Worm (Caenorhabditis elegans): ENCODE results near the gene R01B10.2.

Gene R01B10.2

DNA sequence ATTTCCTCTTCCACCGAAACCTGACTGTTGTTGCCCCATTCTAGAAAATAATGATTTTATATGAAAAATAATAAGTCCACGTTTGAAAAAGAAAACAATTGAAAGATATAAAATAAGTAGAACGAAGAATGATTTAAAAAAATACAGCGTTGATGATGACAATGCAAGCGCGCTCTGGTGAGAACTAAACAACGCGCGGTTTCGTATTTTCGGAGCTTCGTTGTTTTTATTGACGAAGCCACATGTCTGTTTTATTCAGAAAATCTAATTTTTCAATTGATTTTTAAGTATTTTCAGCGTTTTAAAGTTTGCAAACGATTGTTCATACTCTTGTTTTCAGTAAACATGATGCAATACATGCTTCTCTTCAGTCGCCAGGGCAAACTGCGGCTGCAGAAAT, 23.6 kb downstream of the R01B10.2 start, which contains the start of the genes rpt-2 and aps-1 (continued):
- no peak for TF ChIP-seq ceh-19 (GFP tag; optimal IDR thresholded peaks at IDR 0.05)
- TF ChIP-seq rnt-1 (tag; optimal IDR thresholded peaks at IDR 0.05) = no peak
- TF ChIP-seq K09A11.1 (tag; optimal IDR thresholded peaks at IDR 0.05; ENCODE audit: insufficient read depth) = peak; percentile 34
- no peak for TF ChIP-seq C08G9.2 (tag; optimal IDR thresholded peaks at IDR 0.05)
- no peak for TF ChIP-seq hlh-13 (GFP tag; optimal IDR thresholded peaks at IDR 0.05)
- peak; percentile 38 for TF ChIP-seq elt-2 (tag; optimal IDR thresholded peaks at IDR 0.05)
- no peak for TF ChIP-seq npax-4 (tag; optimal IDR thresholded peaks at IDR 0.05)
- no peak for TF ChIP-seq pha-2 (tag; optimal IDR thresholded peaks at IDR 0.05)
- peak; percentile 27 for TF ChIP-seq tbx-2 (tag; optimal IDR thresholded peaks at IDR 0.05)
- no peak for TF ChIP-seq ztf-16 (tag; optimal IDR thresholded peaks at IDR 0.05)
- TF ChIP-seq pqm-1 (tag; optimal IDR thresholded peaks at IDR 0.05) = no peak
- TF ChIP-seq ceh-22 (tag; optimal IDR thresholded peaks at IDR 0.05) = no peak
- TF ChIP-seq zip-5 (tag; optimal IDR thresholded peaks at IDR 0.05) = no peak
- TF ChIP-seq fax-1 (tag; optimal IDR thresholded peaks at IDR 0.05) = no peak
- no peak for TF ChIP-seq sox-4 (tag; optimal IDR thresholded peaks at IDR 0.05)

DNA sequence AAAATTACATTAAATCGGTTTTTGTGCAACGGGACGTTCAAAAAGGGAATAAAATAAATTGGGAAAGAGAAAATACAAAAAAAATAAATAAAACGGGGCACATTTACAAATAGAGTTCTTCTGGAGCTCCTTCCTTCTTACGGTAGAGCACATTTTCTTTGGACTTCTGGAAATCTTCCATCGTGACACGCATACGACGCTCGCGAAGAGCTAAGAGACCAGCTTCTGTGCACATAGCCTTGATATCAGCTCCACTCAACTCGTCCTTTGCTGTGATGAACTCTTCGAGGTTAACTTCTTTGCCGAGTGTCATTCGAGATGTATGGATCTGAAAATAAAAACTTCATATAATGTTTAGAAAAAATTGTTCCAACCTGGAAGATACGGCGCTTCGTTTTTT, 25.2 kb downstream of the R01B10.2 start:
- TF ChIP-seq dmd-4 (tag; optimal IDR thresholded peaks at IDR 0.05; ENCODE audit: borderline replicate concordance) (no peak), ceh-22 (tag; optimal IDR thresholded peaks at IDR 0.05) (no peak)

DNA sequence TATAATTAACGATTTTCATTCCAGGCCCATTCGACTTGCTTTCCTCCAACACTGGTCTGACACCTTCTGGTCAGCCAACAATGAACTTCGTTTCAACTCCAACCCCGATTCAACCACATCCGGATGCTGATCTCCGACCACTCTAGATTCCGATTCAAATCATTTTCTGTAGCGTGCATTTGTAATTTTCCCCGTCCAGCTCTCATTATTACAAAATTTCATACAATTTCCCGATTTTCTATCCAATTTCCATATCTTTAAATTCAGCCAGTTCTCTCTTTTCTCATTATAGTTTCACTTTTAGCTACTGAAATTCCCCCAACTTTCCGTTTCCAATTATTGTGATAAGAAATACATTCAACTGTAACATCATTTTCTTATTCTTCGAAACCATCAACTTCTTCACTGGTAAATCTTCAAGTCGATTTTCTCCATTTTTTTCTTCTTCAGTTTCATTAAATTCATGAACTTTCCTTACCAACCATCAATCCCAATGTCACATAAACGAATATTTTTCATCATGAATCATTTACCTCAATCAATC, 25.7 kb downstream of the R01B10.2 start:
- no peak for TF ChIP-seq ceh-22 (tag; optimal IDR thresholded peaks at IDR 0.05)
- no peak for TF ChIP-seq ets-4 (tag; optimal IDR thresholded peaks at IDR 0.05)

DNA sequence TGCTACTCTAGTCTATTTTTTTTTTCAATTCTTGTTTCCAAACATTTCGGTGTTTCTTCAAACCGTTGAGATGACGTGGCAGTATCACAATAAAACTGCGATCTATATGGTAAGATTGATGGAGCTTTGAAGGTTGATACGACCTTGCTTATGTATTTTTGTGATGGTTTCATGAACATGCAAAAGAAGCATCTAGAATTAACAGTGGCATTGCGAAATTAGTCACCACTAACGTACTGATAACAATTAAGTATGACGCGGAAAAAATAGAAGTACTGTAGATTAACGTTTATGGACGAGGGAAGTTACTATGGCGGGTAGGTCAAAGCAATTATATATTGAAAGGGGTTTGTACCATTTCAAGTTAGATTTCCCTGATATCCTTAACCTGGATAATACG, 28.9 kb downstream of the R01B10.2 start:
- TF ChIP-seq pat-9 (tag; optimal IDR thresholded peaks at IDR 0.05) = no peak
- no peak for TF ChIP-seq ahr-1 (tag; optimal IDR thresholded peaks at IDR 0.05)

DNA sequence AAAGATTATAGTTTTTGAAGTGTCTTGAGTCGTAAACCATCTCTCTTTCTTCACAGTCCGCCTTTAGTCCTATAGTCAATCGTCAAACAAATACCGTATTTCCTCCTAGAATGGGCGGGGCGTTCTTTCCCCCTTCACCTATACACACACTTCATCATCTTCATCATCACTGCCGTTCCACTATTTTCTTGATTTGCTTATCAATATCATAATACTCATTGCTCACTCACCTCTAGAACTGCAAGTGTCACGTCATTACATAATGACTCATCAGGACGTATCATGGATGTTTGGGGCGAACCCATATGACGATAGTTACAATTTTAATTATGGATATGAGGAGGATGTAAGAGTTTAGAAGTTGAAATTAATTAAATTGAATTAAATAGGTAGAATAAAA, 30.6 kb downstream of the R01B10.2 start:
- TF ChIP-seq ets-4 (tag; optimal IDR thresholded peaks at IDR 0.05) (no peak), ceh-24 (tag; optimal IDR thresholded peaks at IDR 0.05) (no peak), ceh-22 (tag; optimal IDR thresholded peaks at IDR 0.05) (no peak), pros-1 (tag; optimal IDR thresholded peaks at IDR 0.05) (no peak), nfya-1 (tag; optimal IDR thresholded peaks at IDR 0.05) (no peak), lim-6 (tag; optimal IDR thresholded peaks at IDR 0.05) (no peak), hlh-6 (tag; optimal IDR thresholded peaks at IDR 0.05) (no peak), npax-4 (tag; optimal IDR thresholded peaks at IDR 0.05) (no peak), ceh-31 (tag; optimal IDR thresholded peaks at IDR 0.05) (no peak), tbx-7 (tag; optimal IDR thresholded peaks at IDR 0.05) (no peak), ref-2 (tag; optimal IDR thresholded peaks at IDR 0.05) (no peak)

DNA sequence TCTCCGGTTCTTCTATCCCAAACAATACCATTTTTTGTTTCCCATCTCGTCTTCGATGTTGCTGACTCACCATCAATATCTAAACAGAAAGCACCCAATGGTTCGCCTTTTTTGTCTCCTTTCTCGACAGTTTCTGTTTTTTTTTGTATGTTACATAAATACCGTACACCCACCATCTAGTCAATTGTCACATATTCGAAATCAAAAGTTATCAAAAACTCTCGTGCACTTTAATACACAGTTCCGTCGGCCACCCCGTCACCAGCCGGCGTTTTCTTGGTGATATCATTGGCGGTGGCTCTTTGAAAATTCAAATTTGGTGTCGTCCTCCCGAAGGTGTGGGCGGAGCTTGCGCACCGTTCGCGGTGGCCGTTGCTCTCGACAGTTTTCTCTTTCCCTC, 33.3 kb downstream of the R01B10.2 start:
- no peak for TF ChIP-seq pqm-1 (tag; optimal IDR thresholded peaks at IDR 0.05)
- no peak for TF ChIP-seq ama-1 (optimal IDR thresholded peaks at IDR 0.05)
- no peak for TF ChIP-seq rnt-1 (tag; optimal IDR thresholded peaks at IDR 0.05)
- TF ChIP-seq ceh-9 (tag; optimal IDR thresholded peaks at IDR 0.05) = no peak
- no peak for TF ChIP-seq dve-1 (tag; optimal IDR thresholded peaks at IDR 0.05)
- no peak for TF ChIP-seq fax-1 (tag; optimal IDR thresholded peaks at IDR 0.05)

DNA sequence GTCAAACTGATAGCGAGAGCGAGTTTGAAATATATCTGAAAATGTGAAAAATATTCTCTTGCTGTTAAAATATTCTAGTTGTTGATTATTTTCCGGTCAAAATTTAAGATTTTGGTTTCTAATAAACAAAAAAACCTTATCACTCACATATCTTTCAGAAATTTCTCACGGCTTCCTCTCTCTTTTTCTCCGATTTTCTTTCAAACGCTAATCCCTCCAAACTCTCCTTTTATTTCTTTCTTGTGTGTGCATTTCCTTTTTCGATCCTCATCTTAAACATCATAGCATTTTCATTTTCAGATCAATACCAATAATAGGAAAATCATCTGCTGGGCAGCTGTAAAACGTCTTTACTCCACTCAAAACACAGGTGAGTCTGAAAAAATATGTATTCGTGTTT, 38.0 kb downstream of the R01B10.2 start, which contains the start of gene fos-1:
fos-1 (plus strand) TSS at position 301 of the 400 bp plus-strand sequence.
- TF ChIP-seq ceh-30 (tag; optimal IDR thresholded peaks at IDR 0.05) (no peak), elt-4 (tag; optimal IDR thresholded peaks at IDR 0.05) (no peak), lin-11 (tag; optimal IDR thresholded peaks at IDR 0.05) (no peak), ama-1 (optimal IDR thresholded peaks at IDR 0.05) (no peak), odd-2 (tag; optimal IDR thresholded peaks at IDR 0.05) (no peak), F13H6.1 (tag; optimal IDR thresholded peaks at IDR 0.05) (no peak), elt-2 (tag; optimal IDR thresholded peaks at IDR 0.05) (no peak), hlh-8 (tag; optimal IDR thresholded peaks at IDR 0.05) (no peak), ceh-9 (tag; optimal IDR thresholded peaks at IDR 0.05) (no peak), tbx-2 (tag; optimal IDR thresholded peaks at IDR 0.05) (no peak), C08G9.2 (tag; optimal IDR thresholded peaks at IDR 0.05) (no peak), lim-6 (tag; optimal IDR thresholded peaks at IDR 0.05) (no peak), ceh-19 (GFP tag; optimal IDR thresholded peaks at IDR 0.05) (no peak), sox-2 (GFP tag; IDR thresholded peaks at IDR 0.05) (no peak), Y22D7AL.16 (tag; optimal IDR thresholded peaks at IDR 0.05) (no peak), pros-1 (tag; optimal IDR thresholded peaks at IDR 0.05) (no peak), ceh-14 (tag; optimal IDR thresholded peaks at IDR 0.05) (no peak), ahr-1 (tag; optimal IDR thresholded peaks at IDR 0.05) (no peak), nfya-1 (tag; optimal IDR thresholded peaks at IDR 0.05) (no peak), ceh-34 (tag; optimal IDR thresholded peaks at IDR 0.05) (no peak)

Measured in whole organism, late embryonic.